Worm (Caenorhabditis elegans): ENCODE data around the gene dot-1.2.

Gene dot-1.2

DNA sequence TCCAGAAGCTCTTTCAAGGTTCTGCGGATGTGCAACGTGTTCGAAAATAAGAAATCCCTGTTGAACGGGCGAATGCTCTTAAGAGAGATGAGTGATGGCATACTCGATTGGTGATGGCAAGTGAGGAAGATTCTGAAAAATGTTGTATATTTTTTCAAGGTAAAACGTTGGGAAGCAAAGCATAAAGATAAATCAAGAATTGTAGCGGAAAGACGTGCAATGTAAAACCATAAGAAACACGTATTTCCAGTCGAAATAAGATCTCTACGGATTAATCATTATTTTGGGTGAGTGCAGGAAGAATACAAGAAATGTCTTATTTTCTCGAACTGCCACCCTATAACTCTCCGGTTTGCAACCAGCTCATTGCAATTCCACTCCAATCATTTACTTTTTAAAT is at the start of gene dot-1.2:
Gene dot-1.2 (minus strand): TSS at position 101 of the 400 bp plus-strand sequence.
- no peak for TF ChIP-seq W03F9.2 (tag; optimal IDR thresholded peaks at IDR 0.05)
- no peak for TF ChIP-seq him-1 (tag; optimal IDR thresholded peaks at IDR 0.05)
- TF ChIP-seq dao-5 (tag; optimal IDR thresholded peaks at IDR 0.05): no peak

DNA sequence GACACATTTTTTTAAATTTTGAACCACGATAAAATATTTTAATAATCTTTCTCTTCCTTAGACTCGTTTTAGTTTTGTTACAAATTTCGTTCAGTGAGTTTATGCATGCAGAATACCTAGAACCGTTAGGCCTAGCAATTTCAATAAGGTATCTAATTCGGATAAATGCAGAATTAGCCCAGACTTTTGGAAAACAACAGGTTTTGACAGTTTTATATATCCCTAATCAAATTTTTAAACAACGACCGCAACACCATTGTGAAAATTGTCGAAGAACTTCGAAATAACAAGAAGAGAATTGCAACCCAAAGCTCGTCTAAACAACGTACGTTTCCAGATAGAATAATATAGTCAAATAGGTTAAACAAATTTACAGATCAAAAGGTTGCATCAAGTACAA is 48.8 kb upstream of the dot-1.2 start, which contains the start of gene Y62H9A.16:
Gene Y62H9A.16 (plus strand): TSS at position 301 of the 400 bp plus-strand sequence.
- TF ChIP-seq dao-5 (tag; optimal IDR thresholded peaks at IDR 0.05) (no peak), him-1 (tag; optimal IDR thresholded peaks at IDR 0.05) (no peak), W03F9.2 (tag; optimal IDR thresholded peaks at IDR 0.05) (no peak)

DNA sequence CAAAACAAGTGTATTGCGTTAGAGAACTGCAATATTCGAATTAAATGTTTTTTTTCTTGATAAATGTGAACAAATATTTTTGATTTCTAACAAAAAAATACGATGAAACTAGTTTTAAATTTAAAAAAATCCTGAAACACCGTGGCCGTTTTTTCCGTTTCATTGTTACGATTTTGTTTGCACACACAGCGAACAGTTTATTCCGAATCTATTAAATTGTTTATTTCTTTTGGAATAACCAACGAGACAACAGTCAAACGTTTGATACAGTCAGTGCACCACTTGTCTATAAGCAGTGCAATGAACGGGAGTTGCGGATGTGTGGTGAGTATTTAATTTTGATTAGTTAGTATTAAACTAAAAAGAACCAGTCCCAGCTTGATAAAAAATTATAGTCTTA is 47.5 kb upstream of the dot-1.2 start, which contains the start of gene Y62H9A.13:
Gene Y62H9A.13 (plus strand): TSS at position 301 of the 400 bp plus-strand sequence.
- TF ChIP-seq dao-5 (tag; optimal IDR thresholded peaks at IDR 0.05): no peak
- TF ChIP-seq W03F9.2 (tag; optimal IDR thresholded peaks at IDR 0.05): no peak
- TF ChIP-seq him-1 (tag; optimal IDR thresholded peaks at IDR 0.05): no peak

DNA sequence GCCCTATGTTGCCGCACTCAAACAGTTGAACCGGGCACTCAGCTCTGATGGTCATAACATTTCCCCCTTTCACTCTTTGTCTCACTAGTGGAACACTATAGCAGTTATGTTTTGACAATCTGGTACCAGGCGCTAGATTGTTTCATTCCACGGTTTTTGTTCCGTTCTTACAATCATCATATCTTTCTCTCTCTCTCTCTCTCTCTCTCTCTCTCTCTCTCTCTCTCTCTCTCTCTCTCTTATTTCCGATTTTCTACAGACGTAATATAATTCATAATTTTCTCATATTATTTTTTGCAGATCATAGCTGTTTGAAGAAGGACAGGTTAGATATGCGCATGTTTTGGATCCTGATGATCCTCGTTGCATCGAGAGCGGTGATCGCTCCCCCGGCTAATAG is 44.7 kb upstream of the dot-1.2 start, which contains the start of gene Y62H9A.12:
Gene Y62H9A.12 (plus strand): TSS at position 301 of the 400 bp plus-strand sequence.
- no peak for TF ChIP-seq dao-5 (tag; optimal IDR thresholded peaks at IDR 0.05)
- no peak for TF ChIP-seq him-1 (tag; optimal IDR thresholded peaks at IDR 0.05)
- no peak for TF ChIP-seq W03F9.2 (tag; optimal IDR thresholded peaks at IDR 0.05)

DNA sequence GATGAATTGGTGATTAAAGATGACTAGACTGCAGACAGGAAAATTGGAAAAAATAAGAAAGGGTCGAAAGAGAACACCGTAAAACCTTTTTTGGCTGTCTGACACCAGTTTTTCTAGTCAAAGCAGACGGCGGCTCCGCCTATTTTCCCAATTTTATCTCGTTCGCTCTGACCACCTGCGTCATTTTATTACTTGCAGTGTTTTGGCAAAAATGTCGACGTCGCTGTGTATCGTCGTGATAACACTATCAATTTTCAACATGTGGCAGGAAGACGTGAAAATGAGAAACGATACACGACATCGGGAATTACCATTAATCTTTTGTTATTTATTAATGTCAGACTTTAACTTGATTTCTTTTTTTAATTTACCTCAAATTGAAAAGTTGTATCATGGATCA is 40.9 kb upstream of the dot-1.2 start, which contains the start of gene Y62H9A.15:
Gene Y62H9A.15 (minus strand): TSS at position 100 of the 400 bp plus-strand sequence.
- TF ChIP-seq him-1 (tag; optimal IDR thresholded peaks at IDR 0.05) (no peak), dao-5 (tag; optimal IDR thresholded peaks at IDR 0.05) (no peak), W03F9.2 (tag; optimal IDR thresholded peaks at IDR 0.05) (no peak)

DNA sequence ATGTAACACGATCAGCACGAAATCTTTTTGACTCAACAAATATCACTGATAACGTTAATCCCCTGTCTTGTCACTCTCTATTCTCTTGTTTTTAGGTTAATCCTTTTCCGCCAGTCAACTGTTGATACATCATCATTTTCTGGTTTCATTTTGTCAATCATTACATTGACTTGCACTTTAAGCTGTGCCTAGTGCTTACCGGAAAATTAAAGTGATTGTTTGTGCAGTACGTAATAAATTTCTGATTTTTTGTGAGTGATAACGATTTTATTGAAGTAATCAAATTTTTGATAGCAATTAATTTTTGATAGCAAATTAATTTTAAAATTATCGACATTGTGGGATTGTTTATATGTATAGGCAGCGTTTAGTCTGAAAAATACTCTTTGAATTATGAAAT is 40.0 kb upstream of the dot-1.2 start:
- TF ChIP-seq W03F9.2 (tag; optimal IDR thresholded peaks at IDR 0.05): no peak
- no peak for TF ChIP-seq dao-5 (tag; optimal IDR thresholded peaks at IDR 0.05)
- TF ChIP-seq him-1 (tag; optimal IDR thresholded peaks at IDR 0.05): no peak

DNA sequence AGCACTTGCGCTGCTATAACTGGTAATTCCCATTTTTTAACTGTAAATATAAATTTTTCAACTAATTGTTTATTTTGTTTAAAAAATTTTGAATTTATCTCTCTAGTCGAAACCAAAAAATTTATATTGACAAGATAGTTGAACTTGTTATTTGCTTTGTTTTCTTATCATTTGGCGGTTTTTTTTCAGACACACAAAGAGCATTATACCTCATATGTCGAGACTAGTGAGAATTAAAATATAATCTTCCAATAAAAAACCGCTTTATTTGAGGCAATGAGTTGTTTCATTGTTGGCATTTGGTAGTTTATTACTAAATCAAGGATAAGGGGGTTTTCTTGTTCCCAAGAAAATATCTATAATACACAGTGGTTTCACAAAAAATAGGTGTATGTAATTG is 39.1 kb upstream of the dot-1.2 start:
- TF ChIP-seq W03F9.2 (tag; optimal IDR thresholded peaks at IDR 0.05): no peak
- TF ChIP-seq him-1 (tag; optimal IDR thresholded peaks at IDR 0.05): no peak
- TF ChIP-seq dao-5 (tag; optimal IDR thresholded peaks at IDR 0.05): no peak

DNA sequence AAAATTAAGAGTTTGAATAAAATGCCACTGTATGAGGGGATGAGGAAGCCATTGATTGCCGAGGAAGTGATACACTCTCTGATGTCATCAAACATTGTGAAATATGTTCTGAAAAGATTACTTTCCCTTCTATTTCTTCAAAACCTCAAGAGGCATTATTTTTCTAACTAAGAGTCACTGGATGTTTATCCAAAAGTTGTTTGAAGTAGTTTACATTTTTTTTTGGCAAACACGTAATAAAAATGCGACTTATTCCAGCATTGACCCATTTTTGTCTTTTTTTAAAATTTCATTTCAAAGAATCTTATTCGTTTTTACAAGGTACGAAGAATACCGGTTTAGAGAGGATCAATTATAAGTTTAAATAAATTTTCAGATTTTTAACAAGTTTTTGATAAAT is 38.1 kb upstream of the dot-1.2 start, which contains the start of gene Y62H9A.11:
Gene Y62H9A.11 (minus strand): TSS at position 101 of the 400 bp plus-strand sequence.
- TF ChIP-seq dao-5 (tag; optimal IDR thresholded peaks at IDR 0.05) (no peak), W03F9.2 (tag; optimal IDR thresholded peaks at IDR 0.05) (no peak), him-1 (tag; optimal IDR thresholded peaks at IDR 0.05) (no peak)

DNA sequence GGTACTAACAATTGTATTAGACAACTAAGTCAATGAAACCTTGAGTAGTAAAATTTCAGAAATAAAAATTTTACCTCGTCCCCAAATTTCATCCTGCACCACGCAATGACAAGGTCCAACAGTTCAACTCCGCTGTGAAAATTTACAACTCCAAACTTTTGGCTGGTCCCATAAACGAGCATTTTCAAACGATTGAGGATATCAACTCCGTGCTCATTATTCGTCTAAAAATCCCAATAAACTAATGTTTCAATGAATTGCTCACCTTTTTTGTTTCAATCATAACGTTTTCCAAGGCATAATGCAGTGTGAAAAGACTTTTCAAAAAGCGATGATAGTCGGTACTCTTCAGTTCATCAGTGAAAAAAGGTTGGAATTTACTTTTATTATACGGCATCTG is 37.5 kb upstream of the dot-1.2 start:
- TF ChIP-seq dao-5 (tag; optimal IDR thresholded peaks at IDR 0.05) (no peak), W03F9.2 (tag; optimal IDR thresholded peaks at IDR 0.05) (no peak), him-1 (tag; optimal IDR thresholded peaks at IDR 0.05) (no peak)

DNA sequence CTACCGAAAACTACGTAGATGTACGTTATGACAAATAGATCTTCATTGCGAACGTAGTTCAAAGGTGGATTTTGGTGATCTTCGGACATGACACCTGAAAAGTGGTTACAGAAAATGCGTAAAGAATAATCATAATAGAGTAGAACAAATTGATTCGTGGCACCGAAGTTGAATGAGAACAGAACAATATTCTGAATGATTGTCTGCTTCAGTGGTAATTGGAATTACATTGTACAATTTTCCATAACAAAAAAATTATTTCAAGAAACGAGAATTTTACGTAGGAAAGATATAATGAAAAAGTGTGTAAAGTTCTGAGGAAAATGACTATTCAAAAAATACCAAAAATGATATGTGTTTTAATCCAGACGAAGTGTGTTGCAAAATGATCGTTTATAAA is 33.5 kb upstream of the dot-1.2 start, which contains the start of gene Y62H9A.10:
Gene Y62H9A.10 (minus strand): TSS at position 101 of the 400 bp plus-strand sequence.
- no peak for TF ChIP-seq him-1 (tag; optimal IDR thresholded peaks at IDR 0.05)

DNA sequence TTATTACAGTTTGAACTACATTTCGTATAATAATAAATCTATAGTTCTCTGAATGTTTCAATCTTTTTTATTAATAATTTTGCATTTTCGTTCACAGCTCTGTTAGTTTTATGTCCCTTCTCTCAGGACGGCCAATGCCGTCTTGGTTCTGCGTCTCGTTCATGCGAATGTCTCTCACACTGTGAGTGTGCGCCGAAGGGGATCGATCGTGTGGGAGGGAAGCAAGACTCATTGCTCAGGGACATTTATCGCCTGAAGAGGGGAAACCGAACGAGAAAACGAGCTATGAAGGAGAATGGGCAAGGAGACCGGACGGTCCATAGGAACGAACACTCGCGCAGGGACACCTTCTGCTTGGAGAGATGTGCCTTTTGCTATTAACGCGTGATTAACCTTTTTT is 29.9 kb upstream of the dot-1.2 start:
- TF ChIP-seq W03F9.2 (tag; optimal IDR thresholded peaks at IDR 0.05) (no peak), him-1 (tag; optimal IDR thresholded peaks at IDR 0.05) (no peak), dao-5 (tag; optimal IDR thresholded peaks at IDR 0.05) (no peak)

DNA sequence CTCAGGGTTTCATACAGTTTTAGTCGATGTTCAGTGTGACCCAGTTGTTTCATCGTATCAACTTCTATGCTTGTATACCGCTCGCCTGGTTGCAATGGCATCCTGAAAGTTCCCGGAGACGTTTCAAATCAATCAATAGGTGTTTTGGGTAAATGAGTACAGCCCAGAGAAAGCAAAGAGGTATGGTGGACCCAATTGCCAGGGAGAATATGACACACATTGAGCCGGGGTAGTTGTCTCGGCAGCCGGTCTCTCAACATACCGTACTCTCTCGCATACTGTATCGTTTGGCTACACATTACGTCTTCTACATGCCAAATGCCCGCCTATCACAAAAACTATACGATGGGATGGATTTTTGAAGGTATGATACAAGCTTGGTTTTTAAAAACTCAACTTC is 28.9 kb upstream of the dot-1.2 start, which contains the start of gene Y62H9A.9:
Gene Y62H9A.9 (minus strand): TSS at position 101 of the 400 bp plus-strand sequence.
- no peak for TF ChIP-seq him-1 (tag; optimal IDR thresholded peaks at IDR 0.05)

DNA sequence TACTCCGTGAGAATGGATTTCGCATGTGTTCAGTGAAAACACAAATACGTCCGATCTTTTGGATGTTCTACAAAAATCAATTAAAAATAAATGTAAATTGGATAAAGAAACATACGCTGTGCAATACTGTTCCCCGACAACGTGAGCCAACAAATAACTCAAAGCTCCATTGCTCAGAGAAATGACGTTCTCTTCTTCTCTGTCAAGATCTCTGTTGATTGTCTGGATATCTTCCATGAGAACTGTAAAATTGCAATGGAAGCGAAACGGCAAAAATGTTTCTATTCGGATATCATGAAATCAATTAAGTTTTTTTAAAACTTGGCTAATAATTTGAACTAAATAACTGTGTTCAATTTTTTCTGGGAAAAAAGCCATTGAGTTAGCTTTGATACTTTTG is 27.5 kb upstream of the dot-1.2 start:
- TF ChIP-seq dao-5 (tag; optimal IDR thresholded peaks at IDR 0.05) (no peak), W03F9.2 (tag; optimal IDR thresholded peaks at IDR 0.05) (no peak), him-1 (tag; optimal IDR thresholded peaks at IDR 0.05) (no peak)

DNA sequence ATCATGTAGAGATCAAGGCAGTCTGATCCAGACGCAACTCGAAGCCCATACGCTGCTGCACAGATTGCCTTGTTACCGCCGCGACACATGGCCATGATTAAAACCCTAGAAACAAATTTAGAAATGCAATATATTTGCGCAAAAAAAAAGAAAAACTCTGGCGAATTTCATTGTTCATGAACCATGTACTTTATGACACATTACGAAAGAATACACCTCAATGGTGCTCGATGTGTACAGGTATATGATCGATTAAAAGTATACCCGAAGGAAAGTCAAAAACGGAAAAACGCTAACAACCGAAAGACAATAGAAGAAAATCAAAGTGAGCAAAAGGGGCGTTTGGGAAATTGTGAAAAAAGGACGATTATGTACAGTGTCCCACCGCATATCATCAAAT is 23.2 kb upstream of the dot-1.2 start, which contains the start of gene Y62H9A.8:
Gene Y62H9A.8 (minus strand): TSS at position 101 of the 400 bp plus-strand sequence.
- TF ChIP-seq dao-5 (tag; optimal IDR thresholded peaks at IDR 0.05) (no peak), him-1 (tag; optimal IDR thresholded peaks at IDR 0.05) (no peak), W03F9.2 (tag; optimal IDR thresholded peaks at IDR 0.05) (no peak)

DNA sequence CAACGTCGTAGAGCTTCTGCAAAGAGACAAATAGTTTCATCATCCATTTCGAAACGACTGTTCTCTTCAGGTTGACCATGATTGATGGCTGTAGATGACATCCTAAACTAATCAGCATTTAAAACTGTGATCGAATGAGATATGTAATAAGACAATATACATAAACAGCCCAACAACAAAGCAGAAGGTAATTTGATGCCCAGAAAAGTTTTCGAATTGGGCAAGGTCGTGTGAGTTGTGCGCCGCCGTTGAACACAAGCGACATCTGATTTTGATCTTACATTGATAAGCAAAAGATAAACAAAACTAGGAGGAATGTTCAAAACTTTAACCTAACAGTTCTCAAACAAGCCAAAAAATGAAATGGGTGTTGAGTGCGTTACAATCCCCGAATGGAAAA is 16.4 kb upstream of the dot-1.2 start, which contains the start of gene Y62H9A.7:
Gene Y62H9A.7 (minus strand): TSS at position 101 of the 400 bp plus-strand sequence.
- no peak for TF ChIP-seq W03F9.2 (tag; optimal IDR thresholded peaks at IDR 0.05)
- TF ChIP-seq him-1 (tag; optimal IDR thresholded peaks at IDR 0.05): no peak
- TF ChIP-seq dao-5 (tag; optimal IDR thresholded peaks at IDR 0.05): no peak
